Fruit fly (Drosophila melanogaster) whole organism, embryonic: Measurements from ENCODE around the gene CG34429.

ENCODE experiments used
- C15 ChIP-seq: fragments of 200-800 bp; sonication (Bioruptor generic); IDR thresholded peaks from 3 replicates; pipeline ENCODE4 v1.3.6; 2022; ENCODE audit warnings: missing biosample characterization, missing genetic modification characterization
- CG10147 ChIP-seq: fragments of 200-800 bp; sonication (Bioruptor generic); optimal IDR thresholded peaks from 2 replicates; lab custom pipeline; 2019; ENCODE audit warnings: missing biosample characterization, mild to moderate bottlenecking, missing genetic modification characterization, moderate library complexity
- CG10267 ChIP-seq: fragments of 200-800 bp; sonication (Bioruptor generic); optimal IDR thresholded peaks from 2 replicates; lab custom pipeline; 2018; ENCODE audit warnings: missing biosample characterization, mild to moderate bottlenecking, missing genetic modification characterization, moderate library complexity
- CG10959 ChIP-seq: fragments of 200-800 bp; sonication (Bioruptor generic); IDR thresholded peaks from 2 replicates; pipeline ENCODE4 v1.3.6; 2022; ENCODE audit warnings: missing biosample characterization, missing genetic modification characterization
- CG12659 ChIP-seq: fragments of 200-800 bp; sonication (Bioruptor generic); optimal IDR thresholded peaks from 3 replicates; lab custom pipeline; 2017; ENCODE audit warnings: mild to moderate bottlenecking, missing biosample characterization, missing genetic modification reagents, missing genetic modification characterization
- CG12744 ChIP-seq: fragments of 200-800 bp; sonication (Bioruptor generic); optimal IDR thresholded peaks from 2 replicates; lab custom pipeline; 2016; ENCODE audit warnings: missing biosample characterization, missing genetic modification characterization
- CG13123 ChIP-seq: fragments of 200-800 bp; sonication (Bioruptor generic); optimal IDR thresholded peaks from 2 replicates; lab custom pipeline; 2016; ENCODE audit warnings: missing biosample characterization, missing genetic modification characterization
- CG1602 ChIP-seq: fragments of 200-800 bp; sonication (Bioruptor generic); optimal IDR thresholded peaks from 3 replicates; lab custom pipeline; 2016; ENCODE audit warnings: missing biosample characterization, missing genetic modification characterization
- CG16779 ChIP-seq: fragments of 200-800 bp; sonication (Bioruptor generic); IDR thresholded peaks from 2 replicates; pipeline ENCODE4 v1.3.6; 2022; ENCODE audit warnings: missing biosample characterization, missing genetic modification characterization
- CG17359 ChIP-seq: fragments of 200-800 bp; sonication (Bioruptor generic); optimal IDR thresholded peaks from 3 replicates; lab custom pipeline; 2018; ENCODE audit warnings: missing biosample characterization, mild to moderate bottlenecking, missing genetic modification characterization, moderate library complexity
- CG18764 ChIP-seq: fragments of 200-800 bp; sonication (Bioruptor generic); optimal IDR thresholded peaks from 3 replicates; lab custom pipeline; 2016; ENCODE audit warnings: missing biosample characterization, missing genetic modification characterization
- CG2120 ChIP-seq: fragments of 200-800 bp; sonication (Bioruptor generic); optimal IDR thresholded peaks from 3 replicates; lab custom pipeline; 2016; ENCODE audit warnings: missing biosample characterization, missing genetic modification characterization
- CG31365 ChIP-seq: fragments of 200-800 bp; sonication (Bioruptor generic); optimal IDR thresholded peaks from 2 replicates; lab custom pipeline; 2018; ENCODE audit warnings: missing biosample characterization, mild to moderate bottlenecking, missing genetic modification characterization
- CG32772 ChIP-seq: fragments of 200-800 bp; sonication (Bioruptor generic); IDR thresholded peaks from 2 replicates; pipeline ENCODE4 v1.3.6; 2022; ENCODE audit warnings: missing biosample characterization, missing genetic modification characterization
- CG34376 ChIP-seq: fragments of 200-800 bp; sonication (Bioruptor generic); optimal IDR thresholded peaks from 2 replicates; lab custom pipeline; 2018; ENCODE audit warnings: missing biosample characterization, mild to moderate bottlenecking, missing genetic modification characterization
- CG3838 ChIP-seq: fragments of 200-800 bp; sonication (Bioruptor generic); optimal IDR thresholded peaks from 3 replicates; lab custom pipeline; 2016; ENCODE audit warnings: missing biosample characterization, missing genetic modification characterization
- CG42726 ChIP-seq: fragments of 200-800 bp; sonication (Bioruptor generic); IDR thresholded peaks from 2 replicates; pipeline ENCODE4 v1.3.6; 2022; ENCODE audit warnings: missing biosample characterization, missing genetic modification characterization; ENCODE audit not compliant: partially characterized antibody
- CG5953 ChIP-seq: fragments of 200-800 bp; sonication (Bioruptor generic); IDR thresholded peaks from 2 replicates; pipeline ENCODE4 v1.3.6; 2022; ENCODE audit warnings: missing biosample characterization, missing genetic modification characterization
- CG6791 ChIP-seq: fragments of 200-800 bp; sonication (Bioruptor generic); IDR thresholded peaks from 3 replicates; pipeline ENCODE4 v1.3.6; 2022; ENCODE audit warnings: missing biosample characterization, missing genetic modification characterization; ENCODE audit not compliant: partially characterized antibody
- CG7745 ChIP-seq: fragments of 200-800 bp; sonication (Bioruptor generic); optimal IDR thresholded peaks from 2 replicates; lab custom pipeline; 2018; ENCODE audit warnings: missing biosample characterization, mild to moderate bottlenecking, missing genetic modification characterization, moderate library complexity
- CG9609 ChIP-seq: fragments of 200-800 bp; sonication (Bioruptor generic); optimal IDR thresholded peaks from 3 replicates; lab custom pipeline; 2016; ENCODE audit warnings: missing biosample characterization, missing genetic modification characterization
- Dek ChIP-seq: fragments of 200-800 bp; sonication (Bioruptor generic); optimal IDR thresholded peaks from 3 replicates; lab custom pipeline; 2019; ENCODE audit warnings: missing biosample characterization, mild to moderate bottlenecking, missing genetic modification characterization, moderate library complexity
- Doc3 ChIP-seq: fragments of 200-800 bp; sonication (Bioruptor generic); IDR thresholded peaks from 3 replicates; pipeline ENCODE4 v1.3.6; 2022; ENCODE audit warnings: missing biosample characterization, missing genetic modification characterization; ENCODE audit not compliant: partially characterized antibody
- GATAe ChIP-seq: fragments of 200-800 bp; sonication (Bioruptor generic); conservative IDR thresholded peaks from 2 replicates; pipeline ENCODE4 v1.3.6; 2022; ENCODE audit warnings: missing biosample characterization, missing genetic modification characterization
- H15 ChIP-seq: fragments of 200-800 bp; sonication (Bioruptor generic); IDR thresholded peaks from 3 replicates; pipeline ENCODE4 v1.3.6; 2022; ENCODE audit warnings: missing biosample characterization, missing genetic modification characterization
- HmgD ChIP-seq: fragments of 200-800 bp; sonication (Bioruptor generic); optimal IDR thresholded peaks from 3 replicates; lab custom pipeline; 2016; ENCODE audit warnings: missing biosample characterization, missing genetic modification characterization
- Hmx ChIP-seq: fragments of 200-800 bp; sonication (Bioruptor generic); optimal IDR thresholded peaks from 2 replicates; lab custom pipeline; 2016; ENCODE audit warnings: missing biosample characterization, missing genetic modification characterization
- Hr3 ChIP-seq: fragments of 200-800 bp; sonication (Bioruptor generic); optimal IDR thresholded peaks from 3 replicates; lab custom pipeline; 2016; ENCODE audit warnings: missing biosample characterization, missing genetic modification characterization
- Hr78 ChIP-seq, 2 experiments: fragments of 200-800 bp in 1 of 2; fragments of >200 bp in 1 of 2; sonication (Bioruptor generic) in 1 of 2; optimal IDR thresholded peaks; 2 replicates each; lab custom pipeline; 2017 to 2019; ENCODE audit warnings: missing biosample characterization in 2 of 2, missing genetic modification characterization in 2 of 2, mild to moderate bottlenecking in 1 of 2, moderate library complexity in 1 of 2
- Lhr ChIP-seq: fragments of 200-800 bp; sonication (Bioruptor generic); optimal IDR thresholded peaks from 3 replicates; lab custom pipeline; 2017; ENCODE audit warnings: mild to moderate bottlenecking, missing biosample characterization, missing genetic modification reagents, missing genetic modification characterization
- NC2α ChIP-seq: fragments of 200-800 bp; sonication (Bioruptor generic); optimal IDR thresholded peaks from 2 replicates; lab custom pipeline; 2016; ENCODE audit warnings: missing biosample characterization, missing genetic modification characterization
- Nf-YA ChIP-seq: fragments of 200-800 bp; sonication (Bioruptor generic); IDR thresholded peaks from 2 replicates; pipeline ENCODE4 v1.3.6; 2022; ENCODE audit warnings: missing biosample characterization, missing genetic modification characterization
- Scr ChIP-seq: fragments of 200-800 bp; sonication (Bioruptor generic); IDR thresholded peaks from 2 replicates; pipeline ENCODE4 v1.3.6; 2022; ENCODE audit warnings: missing biosample characterization, missing genetic modification characterization; ENCODE audit not compliant: partially characterized antibody
- Six4 ChIP-seq: fragments of 200-800 bp; sonication (Bioruptor generic); optimal IDR thresholded peaks from 2 replicates; lab custom pipeline; 2016; ENCODE audit warnings: missing biosample characterization, missing genetic modification characterization
- amos ChIP-seq: fragments of 200-800 bp; sonication (Bioruptor generic); IDR thresholded peaks from 2 replicates; pipeline ENCODE4 v1.3.6; 2022; ENCODE audit warnings: missing biosample characterization, missing genetic modification characterization; ENCODE audit not compliant: partially characterized antibody
- ara ChIP-seq: fragments of 200-800 bp; sonication (Bioruptor generic); IDR thresholded peaks from 2 replicates; pipeline ENCODE4 v1.3.6; 2022; ENCODE audit warnings: missing biosample characterization, missing genetic modification characterization
- bigmax ChIP-seq: fragments of 200-800 bp; sonication (Bioruptor generic); optimal IDR thresholded peaks from 2 replicates; lab custom pipeline; 2018; ENCODE audit warnings: missing biosample characterization, mild to moderate bottlenecking, missing genetic modification characterization
- gsb-n ChIP-seq: fragments of 200-800 bp; sonication (Bioruptor generic); optimal IDR thresholded peaks from 3 replicates; lab custom pipeline; 2018; ENCODE audit warnings: missing biosample characterization, mild to moderate bottlenecking, missing genetic modification characterization
- h ChIP-seq: fragments of >200 bp; optimal IDR thresholded peaks from 2 replicates; lab custom pipeline; 2017
- hbn ChIP-seq: fragments of 200-800 bp; sonication (Bioruptor generic); IDR thresholded peaks from 2 replicates; pipeline ENCODE4 v1.3.6; 2022; ENCODE audit warnings: missing biosample characterization, missing genetic modification characterization; ENCODE audit not compliant: partially characterized antibody
- nmo ChIP-seq: fragments of 200-800 bp; sonication (Bioruptor generic); optimal IDR thresholded peaks from 2 replicates; lab custom pipeline; 2018; ENCODE audit warnings: missing biosample characterization, mild to moderate bottlenecking, missing genetic modification characterization, moderate library complexity
- pzg ChIP-seq: fragments of 200-800 bp; sonication (Bioruptor generic); optimal IDR thresholded peaks from 3 replicates; lab custom pipeline; 2018; ENCODE audit warnings: missing biosample characterization, mild to moderate bottlenecking, missing genetic modification characterization, moderate library complexity
- ranshi ChIP-seq: fragments of 200-800 bp; sonication (Bioruptor generic); IDR thresholded peaks from 2 replicates; pipeline ENCODE4 v1.3.6; 2022; ENCODE audit warnings: missing biosample characterization, missing genetic modification characterization
- scrt ChIP-seq: fragments of 200-800 bp; sonication (Bioruptor generic); optimal IDR thresholded peaks from 2 replicates; lab custom pipeline; 2018; ENCODE audit warnings: missing biosample characterization, mild to moderate bottlenecking, missing genetic modification characterization, moderate library complexity
- slou ChIP-seq: fragments of 200-800 bp; sonication (Bioruptor generic); optimal IDR thresholded peaks from 3 replicates; lab custom pipeline; 2016; ENCODE audit warnings: missing biosample characterization, missing genetic modification characterization
- sna ChIP-seq: fragments of 200-800 bp; sonication (Bioruptor generic); IDR thresholded peaks from 2 replicates; pipeline ENCODE4 v1.3.6; 2022; ENCODE audit warnings: missing biosample characterization, missing genetic modification characterization; ENCODE audit not compliant: partially characterized antibody
- tgo ChIP-seq: fragments of 200-800 bp; sonication (Bioruptor generic); IDR thresholded peaks from 3 replicates; pipeline ENCODE4 v1.3.6; 2022; ENCODE audit warnings: missing biosample characterization, missing genetic modification characterization
- wdn ChIP-seq: fragments of 200-800 bp; sonication (Bioruptor generic); IDR thresholded peaks from 2 replicates; pipeline ENCODE4 v1.3.6; 2022; ENCODE audit warnings: missing biosample characterization, missing genetic modification characterization
- zfh1 ChIP-seq: fragments of 200-800 bp; sonication (Bioruptor generic); IDR thresholded peaks from 3 replicates; pipeline ENCODE4 v1.3.6; 2022; ENCODE audit warnings: missing biosample characterization, missing genetic modification characterization

Gene CG34429

DNA sequence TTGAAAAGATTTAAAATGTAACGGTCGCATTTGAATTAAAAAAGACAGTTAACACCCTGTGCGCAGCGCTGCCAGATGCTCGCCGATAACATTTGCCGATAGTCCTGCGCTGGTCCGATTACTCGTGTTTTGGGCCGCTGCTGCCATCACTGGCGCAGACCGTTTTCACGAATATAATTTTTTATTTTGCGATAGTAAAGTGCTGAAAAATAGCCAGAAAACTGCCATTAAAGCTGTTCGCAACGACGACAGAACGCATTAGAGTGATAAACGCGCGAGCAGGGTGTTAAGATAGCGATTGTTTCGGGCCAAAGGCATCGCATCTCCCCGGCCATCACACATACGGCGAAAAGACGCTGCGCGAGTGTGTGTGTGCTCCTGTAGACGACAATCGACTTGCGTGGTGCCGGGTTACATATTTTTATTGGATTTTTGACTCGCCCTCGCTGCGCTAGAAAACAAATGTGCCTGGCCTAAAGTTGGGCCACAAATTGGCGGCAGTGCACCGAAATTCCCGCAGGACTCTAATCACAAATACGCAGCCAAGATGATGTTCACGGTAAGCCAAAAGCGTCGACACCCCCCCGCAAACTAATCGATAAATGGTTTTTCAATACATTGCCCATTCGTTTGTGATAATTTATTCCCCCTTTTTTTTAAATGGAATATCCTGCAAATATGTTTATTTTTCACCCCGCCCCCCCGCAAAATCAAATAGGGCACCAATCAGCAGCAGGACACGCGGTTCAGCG lies 26.0 kb upstream of the CG34429 start, which contains the start of gene Srrm1 (continued):
- peak; percentile 95 for TF ChIP-seq CG42726 (GFP tag; lab: Robert Waterston, UW)
- no peak for TF ChIP-seq Hmx (GFP tag; lab: Kevin White, UChicago)
- TF ChIP-seq CG12659 (GFP tag; lab: Kevin White, UChicago): peak; percentile 83
- TF ChIP-seq h: no peak
- no peak for TF ChIP-seq bigmax (GFP tag; lab: Kevin White, UChicago)
- no peak for TF ChIP-seq scrt (GFP tag; lab: Kevin White, UChicago)
- peak; percentile 79 for TF ChIP-seq Doc3 (GFP tag; lab: Robert Waterston, UW)
- TF ChIP-seq tgo (GFP tag; lab: Robert Waterston, UW): no peak
- TF ChIP-seq slou (GFP tag; lab: Kevin White, UChicago): no peak
- no peak for TF ChIP-seq ranshi (GFP tag; lab: Robert Waterston, UW)
- peak; percentile 92 for TF ChIP-seq pzg (GFP tag; lab: Kevin White, UChicago)
- TF ChIP-seq GATAe (GFP tag; lab: Robert Waterston, UW): no peak
- TF ChIP-seq hbn (GFP tag; lab: Robert Waterston, UW): peak; percentile 87
- no peak for TF ChIP-seq CG16779 (GFP tag; lab: Robert Waterston, UW)
- TF ChIP-seq CG2120 (GFP tag; lab: Kevin White, UChicago): peak; percentile 61
- no peak for TF ChIP-seq CG1602 (GFP tag; lab: Kevin White, UChicago)
- no peak for TF ChIP-seq Hr78 (GFP tag; optimal IDR thresholded peaks at IDR 0.05; lab: Kevin White, UChicago)
- TF ChIP-seq ara (GFP tag; lab: Robert Waterston, UW): no peak
- TF ChIP-seq CG17359 (tag; lab: Kevin White, UChicago): no peak
- TF ChIP-seq C15 (GFP tag; lab: Robert Waterston, UW): no peak
- no peak for TF ChIP-seq H15
- TF ChIP-seq CG18764: peak; percentile 24
- TF ChIP-seq Nf-YA: no peak
- TF ChIP-seq sna (GFP tag; lab: Robert Waterston, UW): peak; percentile 79; the same call in 1 of the 2 replicates
- no peak for TF ChIP-seq CG13123
- TF ChIP-seq amos (GFP tag; lab: Robert Waterston, UW): peak; percentile 97
- 0 out of 2 replicates have a peak, but pooled peaks have one; percentile 5 for TF ChIP-seq CG32772 (GFP tag; lab: Robert Waterston, UW)
- no peak for TF ChIP-seq CG3838
- TF ChIP-seq CG10267 (tag; lab: Kevin White, UChicago): peak; percentile 53
- peak; percentile 88 for TF ChIP-seq Scr (GFP tag; lab: Robert Waterston, UW)
- TF ChIP-seq CG10959 (GFP tag; lab: Robert Waterston, UW): no peak
- no peak for TF ChIP-seq CG7745
- peak; percentile 19 for TF ChIP-seq Dek (tag; lab: Kevin White, UChicago)
- TF ChIP-seq Six4 (GFP tag; lab: Kevin White, UChicago): no peak
- peak; percentile 76 for TF ChIP-seq Lhr
- TF ChIP-seq CG10147 (GFP tag; lab: Kevin White, UChicago): no peak
- TF ChIP-seq HmgD: peak; percentile 30
- no peak for TF ChIP-seq gsb-n
- TF ChIP-seq CG5953 (GFP tag; lab: Robert Waterston, UW): 0 out of 2 replicates have a peak, but pooled peaks have one; percentile 37
- peak; percentile 25 for TF ChIP-seq CG12744
- TF ChIP-seq wdn: no peak
- no peak for TF ChIP-seq CG31365 (tag; lab: Kevin White, UChicago)
- TF ChIP-seq Hr3 (GFP tag; lab: Kevin White, UChicago): no peak
- no peak for TF ChIP-seq NC2α (GFP tag; lab: Kevin White, UChicago)
- TF ChIP-seq nmo (GFP tag; lab: Kevin White, UChicago): peak; percentile 55
- peak; percentile 71 for TF ChIP-seq zfh1 (GFP tag; lab: Robert Waterston, UW)
- peak; percentile 88 for TF ChIP-seq CG6791
- peak; percentile 29 for TF ChIP-seq CG9609 (GFP tag; lab: Kevin White, UChicago)
- TF ChIP-seq CG34376 (GFP tag; lab: Kevin White, UChicago): no peak
